Worm (Caenorhabditis elegans) whole organism, L4 larva: ENCODE measurements around the gene F58B3.4.

Experiments used
- D1046.2 ChIP-seq: fragments of 200-800 bp; sonication (Bioruptor generic); IDR thresholded peaks from 2 replicates; pipeline ENCODE4 v1.3.6; 2022; ENCODE audit warnings: missing genetic modification characterization, missing compliant biosample characterization
- F26F4.8 ChIP-seq: fragments of 200-800 bp; sonication (Bioruptor generic); conservative IDR thresholded peaks from 2 replicates; pipeline ENCODE4 v1.3.6; 2022; ENCODE audit warnings: missing genetic modification characterization, missing compliant biosample characterization
- F49E8.2 ChIP-seq: sonication (generic microtip); optimal IDR thresholded peaks from 2 replicates; lab custom pipeline; 2016; ENCODE audit warnings: missing compliant biosample characterization, mild to moderate bottlenecking, missing genetic modification characterization, borderline replicate concordance
- R02D3.7 ChIP-seq: fragments of 150-350 bp; sonication (generic microtip); optimal IDR thresholded peaks from 3 replicates; lab custom pipeline; 2014; ENCODE audit warnings: missing biosample characterization, missing genetic modification characterization
- Y48G9A.11 ChIP-seq: fragments of 200-800 bp; sonication (Bioruptor generic); IDR thresholded peaks from 2 replicates; pipeline ENCODE4 v1.3.6; 2022; ENCODE audit warnings: missing genetic modification reagents, missing genetic modification characterization, missing compliant biosample characterization
- Y75B8A.6 ChIP-seq: fragments of 200-800 bp; sonication (Bioruptor generic); IDR thresholded peaks from 2 replicates; pipeline ENCODE4 v1.3.6; 2022; ENCODE audit warnings: missing genetic modification reagents, missing genetic modification characterization, missing compliant biosample characterization
- attf-4 ChIP-seq: sonication (generic microtip); optimal IDR thresholded peaks from 3 replicates; lab custom pipeline; 2017; ENCODE audit warnings: missing biosample characterization, missing genetic modification characterization
- ceh-20 ChIP-seq: fragments of 200-800 bp; sonication (Bioruptor generic); IDR thresholded peaks from 2 replicates; pipeline ENCODE4 v1.3.6; 2022; ENCODE audit warnings: missing genetic modification reagents, missing genetic modification characterization, missing compliant biosample characterization
- ceh-28 ChIP-seq: fragments of 150-350 bp; optimal IDR thresholded peaks from 2 replicates; lab custom pipeline; 2014; ENCODE audit warnings: missing biosample characterization, missing genetic modification reagents, missing genetic modification characterization
- ceh-44 ChIP-seq: fragments of 200-800 bp; sonication (Bioruptor generic); IDR thresholded peaks from 2 replicates; pipeline ENCODE4 v1.3.6; 2022; ENCODE audit warnings: missing genetic modification reagents, missing genetic modification characterization, missing compliant biosample characterization
- ceh-62 ChIP-seq: sonication (generic microtip); optimal IDR thresholded peaks from 2 replicates; lab custom pipeline; 2017; ENCODE audit warnings: missing biosample characterization, missing genetic modification characterization
- ceh-82 ChIP-seq: sonication (generic microtip); optimal IDR thresholded peaks from 2 replicates; lab custom pipeline; 2017; ENCODE audit warnings: missing biosample characterization, missing genetic modification characterization
- ces-1 ChIP-seq: fragments of 150-350 bp; sonication (generic microtip); optimal IDR thresholded peaks from 4 replicates; lab custom pipeline; 2014; ENCODE audit warnings: missing biosample characterization, missing genetic modification reagents, missing genetic modification characterization
- cey-2 ChIP-seq: sonication (generic microtip); optimal IDR thresholded peaks from 3 replicates; lab custom pipeline; 2017; ENCODE audit warnings: missing genetic modification characterization, mild to moderate bottlenecking, missing compliant biosample characterization, antibody characterized with exemption, borderline replicate concordance; ENCODE audit not compliant: insufficient read depth
- dpl-1 ChIP-seq: fragments of 150-350 bp; optimal IDR thresholded peaks from 2 replicates; lab custom pipeline; 2014; ENCODE audit warnings: missing biosample characterization, missing genetic modification reagents, missing genetic modification characterization
- duxl-1 ChIP-seq: sonication (generic microtip); optimal IDR thresholded peaks from 2 replicates; lab custom pipeline; 2016; ENCODE audit warnings: mild to moderate bottlenecking, missing genetic modification characterization, moderate library complexity, missing compliant biosample characterization; ENCODE audit not compliant: poor library complexity
- fkh-10 ChIP-seq: fragments of 150-350 bp; optimal IDR thresholded peaks from 2 replicates; lab custom pipeline; 2014; ENCODE audit warnings: missing biosample characterization, missing genetic modification reagents, missing genetic modification characterization
- fos-1 ChIP-seq: fragments of 150-350 bp; optimal IDR thresholded peaks from 2 replicates; lab custom pipeline; 2014; ENCODE audit warnings: missing biosample characterization, missing genetic modification characterization
- hif-1 ChIP-seq, 2 experiments: sonication (generic microtip); optimal IDR thresholded peaks; 2 replicates each; lab custom pipeline; 2016 to 2017; ENCODE audit warnings: missing compliant biosample characterization in 2 of 2, missing genetic modification characterization in 2 of 2, missing genetic modification reagents in 2 of 2, missing genotype in 2 of 2, mild to moderate bottlenecking in 1 of 2
- hlh-30 ChIP-seq: sonication (generic microtip); optimal IDR thresholded peaks from 2 replicates; lab custom pipeline; 2017; ENCODE audit warnings: antibody characterized with exemption, mild to moderate bottlenecking, missing genetic modification characterization, missing compliant biosample characterization; ENCODE audit not compliant: insufficient read depth
- jun-1 ChIP-seq: fragments of 150-350 bp; optimal IDR thresholded peaks from 2 replicates; lab custom pipeline; 2014; ENCODE audit warnings: missing biosample characterization, missing genetic modification reagents, missing genetic modification characterization
- lim-7 ChIP-seq: fragments of 200-800 bp; sonication (Bioruptor generic); IDR thresholded peaks from 2 replicates; pipeline ENCODE4 v1.3.6; 2022; ENCODE audit warnings: missing genetic modification characterization, missing compliant biosample characterization
- lin-13 ChIP-seq: fragments of 150-350 bp; optimal IDR thresholded peaks from 2 replicates; lab custom pipeline; 2014; ENCODE audit warnings: missing biosample characterization, missing genetic modification reagents, missing genetic modification characterization
- lin-15B ChIP-seq: fragments of 150-350 bp; sonication (generic microtip); optimal IDR thresholded peaks from 3 replicates; lab custom pipeline; 2014; ENCODE audit warnings: missing biosample characterization, missing genetic modification characterization
- lir-3 ChIP-seq: sonication (generic microtip); optimal IDR thresholded peaks from 2 replicates; lab custom pipeline; 2016; ENCODE audit warnings: mild to moderate bottlenecking, missing genetic modification characterization, missing compliant biosample characterization
- lsy-2 ChIP-seq, 2 experiments: fragments of 150-350 bp in 1 of 2; sonication (generic microtip) in 1 of 2; optimal IDR thresholded peaks; 2 replicates each; lab custom pipeline; 2014 to 2017; ENCODE audit warnings: missing biosample characterization in 2 of 2, missing genetic modification characterization in 2 of 2
- madf-5 ChIP-seq, 2 experiments: fragments of 200-800 bp; sonication (Bioruptor generic); IDR thresholded peaks; 2 replicates each; pipeline ENCODE4 v1.3.6; 2022; ENCODE audit warnings: missing compliant biosample characterization in 2 of 2, missing genetic modification characterization in 2 of 2
- mdl-1 ChIP-seq, 2 experiments: fragments of 150-350 bp in 1 of 2; sonication (generic microtip) in 1 of 2; optimal IDR thresholded peaks; 2 replicates each; lab custom pipeline; 2014 to 2017; ENCODE audit warnings: missing biosample characterization in 2 of 2, missing genetic modification characterization in 2 of 2
- mep-1 ChIP-seq: fragments of 150-350 bp; sonication (generic microtip); optimal IDR thresholded peaks from 3 replicates; lab custom pipeline; 2014; ENCODE audit warnings: missing biosample characterization, missing genetic modification characterization
- mes-2 ChIP-seq: sonication (generic microtip); optimal IDR thresholded peaks from 2 replicates; lab custom pipeline; 2016; ENCODE audit warnings: missing genotype, mild to moderate bottlenecking, missing genetic modification characterization, missing compliant biosample characterization; ENCODE audit not compliant: poor library complexity, severe bottlenecking
- mxl-2 ChIP-seq: fragments of 200-800 bp; sonication (Bioruptor generic); conservative IDR thresholded peaks from 2 replicates; pipeline ENCODE4 v1.3.6; 2022; ENCODE audit warnings: missing genetic modification reagents, missing genetic modification characterization, missing compliant biosample characterization
- nhr-102 ChIP-seq: sonication (generic microtip); optimal IDR thresholded peaks from 2 replicates; lab custom pipeline; 2016; ENCODE audit warnings: mild to moderate bottlenecking, missing genetic modification characterization, moderate library complexity, missing compliant biosample characterization
- nhr-41 ChIP-seq: fragments of 200-800 bp; sonication (Bioruptor generic); IDR thresholded peaks from 2 replicates; pipeline ENCODE4 v1.3.6; 2022; ENCODE audit warnings: missing genetic modification reagents, missing genetic modification characterization, missing compliant biosample characterization
- nhr-42 ChIP-seq: fragments of 200-800 bp; sonication (Bioruptor generic); IDR thresholded peaks from 2 replicates; pipeline ENCODE4 v1.3.6; 2022; ENCODE audit warnings: missing genetic modification characterization, missing compliant biosample characterization
- nhr-6 ChIP-seq: fragments of 150-350 bp; optimal IDR thresholded peaks from 2 replicates; lab custom pipeline; 2014; ENCODE audit warnings: missing biosample characterization, missing genetic modification characterization
- nhr-76 ChIP-seq: fragments of 150-350 bp; optimal IDR thresholded peaks from 2 replicates; lab custom pipeline; 2014; ENCODE audit warnings: missing biosample characterization, missing genetic modification characterization
- pha-4 ChIP-seq, 2 experiments: fragments of 150-350 bp in 1 of 2; fragments of 200-800 bp in 1 of 2; sonication (Bioruptor generic) in 1 of 2; IDR thresholded peaks in 1 of 2; optimal IDR thresholded peaks in 1 of 2; 2 replicates each; pipeline versions ENCODE4 v1.3.6 to Lab custom; 2014 to 2022; ENCODE audit warnings: missing genetic modification characterization in 2 of 2, missing genetic modification reagents in 2 of 2, missing biosample characterization in 1 of 2, missing compliant biosample characterization in 1 of 2
- rbr-2 ChIP-seq: sonication (generic microtip); optimal IDR thresholded peaks from 2 replicates; lab custom pipeline; 2016; ENCODE audit warnings: missing genotype, missing genetic modification characterization, missing compliant biosample characterization
- saeg-2 ChIP-seq: fragments of 200-800 bp; sonication (Bioruptor generic); IDR thresholded peaks from 2 replicates; pipeline ENCODE4 v1.3.6; 2022; ENCODE audit warnings: missing genetic modification reagents, missing genetic modification characterization, missing compliant biosample characterization
- set-16 ChIP-seq: fragments of 200-800 bp; sonication (Bioruptor generic); IDR thresholded peaks from 2 replicates; pipeline ENCODE4 v1.3.6; 2022; ENCODE audit warnings: missing genetic modification reagents, missing genetic modification characterization, missing compliant biosample characterization
- skn-1 ChIP-seq: fragments of 150-350 bp; optimal IDR thresholded peaks from 2 replicates; lab custom pipeline; 2014; ENCODE audit warnings: missing biosample characterization, missing genetic modification characterization
- spr-1 ChIP-seq: sonication (generic microtip); optimal IDR thresholded peaks from 2 replicates; lab custom pipeline; 2016; ENCODE audit warnings: mild to moderate bottlenecking, missing genetic modification characterization, missing compliant biosample characterization
- spr-3 ChIP-seq: fragments of 200-800 bp; sonication (Bioruptor generic); optimal IDR thresholded peaks from 2 replicates; lab custom pipeline; 2018; ENCODE audit warnings: mild to moderate bottlenecking, missing genetic modification characterization, missing compliant biosample characterization
- tag-97 ChIP-seq: fragments of 200-800 bp; sonication (Bioruptor generic); IDR thresholded peaks from 2 replicates; pipeline ENCODE4 v1.3.6; 2022; ENCODE audit warnings: missing genetic modification characterization, missing compliant biosample characterization
- tra-1 ChIP-seq: fragments of 200-800 bp; sonication (Bioruptor generic); IDR thresholded peaks from 2 replicates; pipeline ENCODE4 v1.3.6; 2022; ENCODE audit warnings: missing genetic modification reagents, missing genetic modification characterization, missing compliant biosample characterization
- unc-130 ChIP-seq: sonication (generic microtip); optimal IDR thresholded peaks from 2 replicates; lab custom pipeline; 2016; ENCODE audit warnings: missing genetic modification reagents, missing genetic modification characterization, missing compliant biosample characterization
- unc-62 ChIP-seq, 3 experiments: fragments of 150-350 bp in 1 of 3; sonication (generic microtip); optimal IDR thresholded peaks in 2 of 3; peaks in 1 of 3; 1 replicate in 1 of 3; 2 replicates in 2 of 3; lab custom pipeline; 2014 to 2017; ENCODE audit warnings: missing biosample characterization in 3 of 3, missing genetic modification characterization in 3 of 3, missing genetic modification reagents in 3 of 3, missing genotype in 1 of 3
- zfp-2 ChIP-seq: sonication (generic microtip); optimal IDR thresholded peaks from 2 replicates; lab custom pipeline; 2016; ENCODE audit warnings: mild to moderate bottlenecking, missing genetic modification characterization, missing compliant biosample characterization
- zfp-3 ChIP-seq: fragments of 200-800 bp; sonication (Bioruptor generic); conservative IDR thresholded peaks from 2 replicates; pipeline ENCODE4 v1.3.6; 2022; ENCODE audit warnings: missing genetic modification reagents, missing genetic modification characterization, missing compliant biosample characterization
- ztf-7 ChIP-seq: fragments of 150-350 bp; optimal IDR thresholded peaks from 2 replicates; lab custom pipeline; 2014; ENCODE audit warnings: missing biosample characterization, missing genetic modification characterization

Gene F58B3.4

ce11 chrIV:11592820-11593219 lies 38.8 kb downstream of the F58B3.4 start:
- TF ChIP-seq nhr-76 (tag; lab: Kevin White, UChicago) (no peak), duxl-1 (tag; lab: Kevin White, UChicago) (peak; percentile 31), unc-62 (GFP tag; optimal IDR thresholded peaks at IDR 0.05 in 1 of 2; lab: Kevin White, UChicago) (no peak), unc-62 (tag; optimal IDR thresholded peaks at IDR 0.05; lab: Kevin White, UChicago) (no peak), skn-1 (tag; lab: Kevin White, UChicago) (no peak), mes-2 (tag; lab: Kevin White, UChicago) (peak; percentile 95), ceh-28 (tag; lab: Kevin White, UChicago) (no peak), Y75B8A.6 (GFP tag; lab: Robert Waterston, UW) (no peak), rbr-2 (tag; lab: Kevin White, UChicago) (no peak), hif-1 (tag; optimal IDR thresholded peaks at IDR 0.05; lab: Kevin White, UChicago) (peak in 1 of 2 experiments; percentile 64), lsy-2 (tag; optimal IDR thresholded peaks at IDR 0.05; lab: Kevin White, UChicago) (peak in 1 of 2 experiments; percentile 69), lim-7 (no peak), set-16 (no peak), pha-4 (GFP tag; IDR thresholded peaks at IDR 0.05; lab: Robert Waterston, UW) (no peak), pha-4 (tag; optimal IDR thresholded peaks at IDR 0.05; lab: Kevin White, UChicago) (no peak), fos-1 (tag; lab: Kevin White, UChicago) (no peak), D1046.2 (GFP tag; lab: Robert Waterston, UW) (no peak), madf-5 (GFP tag; IDR thresholded peaks at IDR 0.05; lab: Robert Waterston, UW) (no peak), spr-3 (GFP tag; lab: Kevin White, UChicago) (no peak), ceh-82 (tag; lab: Kevin White, UChicago) (no peak), ceh-62 (no peak), lir-3 (tag; lab: Kevin White, UChicago) (no peak), mxl-2 (GFP tag; lab: Robert Waterston, UW) (no peak), nhr-41 (no peak), ztf-7 (tag; lab: Kevin White, UChicago) (no peak), cey-2 (tag; lab: Kevin White, UChicago) (no peak), ceh-20 (0 out of 2 replicates have a peak, but pooled peaks have one; percentile 14), F26F4.8 (GFP tag; lab: Robert Waterston, UW) (no peak), nhr-102 (tag; lab: Kevin White, UChicago) (no peak), saeg-2 (no peak), jun-1 (tag; lab: Kevin White, UChicago) (no peak), zfp-3 (GFP tag; lab: Robert Waterston, UW) (no peak), lin-13 (GFP tag; lab: Kevin White, UChicago) (no peak), unc-130 (GFP tag; lab: Kevin White, UChicago) (peak; percentile 52), ces-1 (GFP tag; lab: Kevin White, UChicago) (no peak), F49E8.2 (tag; lab: Kevin White, UChicago) (no peak), fkh-10 (GFP tag; lab: Kevin White, UChicago) (no peak), ceh-44 (GFP tag; lab: Robert Waterston, UW) (no peak), nhr-42 (GFP tag; lab: Robert Waterston, UW) (no peak), R02D3.7 (tag; lab: Kevin White, UChicago) (no peak), zfp-2 (tag; lab: Kevin White, UChicago) (no peak), dpl-1 (GFP tag; lab: Kevin White, UChicago) (peak; percentile 29), hlh-30 (tag; lab: Kevin White, UChicago) (no peak), Y48G9A.11 (no peak), mdl-1 (tag; optimal IDR thresholded peaks at IDR 0.05; lab: Kevin White, UChicago) (no peak), nhr-6 (tag; lab: Kevin White, UChicago) (peak; percentile 44), lin-15B (tag; lab: Kevin White, UChicago) (no peak), spr-1 (tag; lab: Kevin White, UChicago) (no peak), mep-1 (no peak), tra-1 (GFP tag; lab: Robert Waterston, UW) (no peak), tag-97 (no peak), attf-4 (no peak)
